Worm (Caenorhabditis elegans) whole organism, late embryonic: ENCODE results near the gene chil-26.

Experiments
- ahr-1 ChIP-seq: sonication (generic microtip); optimal IDR thresholded peaks from 2 replicates; lab custom pipeline; 2016; ENCODE audit warnings: missing genetic modification characterization, missing compliant biosample characterization
- ama-1 ChIP-seq: fragments of 150-350 bp; optimal IDR thresholded peaks from 2 replicates; lab custom pipeline; 2014
- ceh-19 ChIP-seq: fragments of 200-800 bp; sonication (Bioruptor generic); optimal IDR thresholded peaks from 2 replicates; lab custom pipeline; 2018; ENCODE audit warnings: mild to moderate bottlenecking, missing genetic modification characterization, missing compliant biosample characterization
- ceh-24 ChIP-seq: sonication (generic microtip); optimal IDR thresholded peaks from 2 replicates; lab custom pipeline; 2016; ENCODE audit warnings: mild to moderate bottlenecking, missing genetic modification characterization, missing compliant biosample characterization
- dmd-4 ChIP-seq: sonication (generic microtip); optimal IDR thresholded peaks from 2 replicates; lab custom pipeline; 2016; ENCODE audit warnings: borderline replicate concordance, missing genetic modification characterization, missing compliant biosample characterization
- dve-1 ChIP-seq: sonication (generic microtip); optimal IDR thresholded peaks from 2 replicates; lab custom pipeline; 2017; ENCODE audit warnings: antibody characterized with exemption, mild to moderate bottlenecking, missing genetic modification characterization, missing compliant biosample characterization
- elt-4 ChIP-seq: sonication (generic microtip); optimal IDR thresholded peaks from 2 replicates; lab custom pipeline; 2016; ENCODE audit warnings: missing genetic modification characterization, missing compliant biosample characterization
- ets-4 ChIP-seq: sonication (generic microtip); optimal IDR thresholded peaks from 2 replicates; lab custom pipeline; 2016; ENCODE audit warnings: missing genetic modification characterization, missing compliant biosample characterization
- hlh-6 ChIP-seq: sonication (generic microtip); optimal IDR thresholded peaks from 2 replicates; lab custom pipeline; 2016; ENCODE audit warnings: missing genotype, missing genetic modification characterization, missing compliant biosample characterization
- nhr-11 ChIP-seq: fragments of 150-350 bp; optimal IDR thresholded peaks from 2 replicates; lab custom pipeline; 2014; ENCODE audit warnings: missing biosample characterization, missing genetic modification characterization
- npax-4 ChIP-seq: sonication (generic microtip); optimal IDR thresholded peaks from 2 replicates; lab custom pipeline; 2016; ENCODE audit warnings: missing genetic modification characterization, missing compliant biosample characterization
- ref-2 ChIP-seq: sonication (generic microtip); optimal IDR thresholded peaks from 2 replicates; lab custom pipeline; 2016; ENCODE audit warnings: missing genetic modification characterization, missing compliant biosample characterization
- sox-2 ChIP-seq: fragments of 200-800 bp; sonication (Bioruptor generic); IDR thresholded peaks from 2 replicates; pipeline ENCODE4 v1.3.6; 2022; ENCODE audit warnings: missing genetic modification reagents, missing genetic modification characterization, missing compliant biosample characterization
- tbx-2 ChIP-seq: sonication (generic microtip); optimal IDR thresholded peaks from 2 replicates; lab custom pipeline; 2016; ENCODE audit warnings: missing genetic modification characterization, missing compliant biosample characterization

DNA sequence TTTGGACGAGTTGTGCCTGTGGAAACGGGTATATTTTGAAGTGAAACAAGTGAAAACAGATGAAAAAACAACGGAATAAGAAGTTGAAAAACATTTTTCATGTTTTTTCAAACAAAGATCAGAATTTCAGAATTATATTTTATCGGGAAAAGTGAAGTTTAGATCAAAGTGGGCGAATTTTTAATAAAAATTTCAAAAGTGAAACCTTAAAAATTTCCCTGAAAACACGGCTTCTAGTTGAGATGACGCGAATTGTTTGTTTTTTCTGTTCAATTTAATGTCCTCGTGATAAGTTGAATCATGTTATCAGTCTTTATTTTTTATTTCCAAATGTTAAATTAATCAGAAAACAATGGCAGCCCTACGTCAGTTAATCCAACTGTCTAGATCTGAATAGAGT lies 32.3 kb downstream of the chil-26 start, which contains the start of gene gcy-3:
- no peak for TF ChIP-seq nhr-11
- TF ChIP-seq hlh-6 (tag; lab: Kevin White, UChicago), result no peak
- TF ChIP-seq ama-1, result no peak
- no peak for TF ChIP-seq dmd-4
- no peak for TF ChIP-seq sox-2 (GFP tag; lab: Robert Waterston, UW)
- TF ChIP-seq ref-2, result no peak
- no peak for TF ChIP-seq ahr-1
- TF ChIP-seq ceh-24, result no peak
- TF ChIP-seq elt-4 (tag; lab: Kevin White, UChicago), result no peak
- TF ChIP-seq tbx-2 (tag; lab: Kevin White, UChicago), result no peak
- no peak for TF ChIP-seq dve-1 (tag; lab: Kevin White, UChicago)
- no peak for TF ChIP-seq ceh-19 (GFP tag; lab: Kevin White, UChicago)
- TF ChIP-seq npax-4 (tag; lab: Kevin White, UChicago), result no peak
- no peak for TF ChIP-seq ets-4
